Worm (Caenorhabditis elegans): ENCODE data around the gene nos-1.

DNA sequence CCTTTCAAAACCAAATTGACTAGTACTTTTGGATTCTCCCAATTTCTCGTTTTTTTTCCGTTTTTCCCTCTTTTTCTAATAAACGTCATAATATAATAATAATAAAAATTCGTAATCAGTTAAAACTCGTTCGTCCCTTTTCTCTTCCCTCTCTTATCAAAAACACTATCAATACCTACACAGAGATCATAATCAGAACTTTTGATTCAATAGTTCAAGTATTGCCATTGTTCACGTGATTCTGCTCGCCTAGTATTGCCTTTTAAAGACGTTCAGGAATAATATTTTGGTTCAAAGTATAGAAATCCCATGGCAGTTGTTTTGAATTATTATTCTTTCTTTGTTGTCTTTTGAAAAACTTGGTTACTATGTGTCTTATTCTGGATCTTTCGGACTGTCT is 28.3 kb downstream of the nos-1 start:
- TF ChIP-seq ama-1 (optimal IDR thresholded peaks at IDR 0.05) (no peak), pag-3 (tag; optimal IDR thresholded peaks at IDR 0.05; ENCODE audit: borderline replicate concordance) (no peak), unc-42 (tag; optimal IDR thresholded peaks at IDR 0.05) (no peak), unc-86 (tag; optimal IDR thresholded peaks at IDR 0.05) (no peak), ceh-45 (GFP tag; IDR thresholded peaks at IDR 0.05) (no peak), pqm-1 (tag; optimal IDR thresholded peaks at IDR 0.05) (no peak), ceh-22 (tag; optimal IDR thresholded peaks at IDR 0.05) (no peak), hlh-30 (tag; optimal IDR thresholded peaks at IDR 0.05; ENCODE audit: insufficient read depth) (no peak), fkh-10 (GFP tag; optimal IDR thresholded peaks at IDR 0.05) (no peak), hlh-6 (tag; optimal IDR thresholded peaks at IDR 0.05) (no peak)

Data from whole organism, late embryonic.